Worm (Caenorhabditis elegans) whole organism, L2 larva: ENCODE data around the gene C38D9.2.

ENCODE experiments used
- nhr-10 ChIP-seq: sonication (generic microtip); optimal IDR thresholded peaks from 2 replicates; lab custom pipeline; 2017; ENCODE audit warnings: missing biosample characterization, missing genetic modification characterization
- nhr-237 ChIP-seq: fragments of 150-350 bp; optimal IDR thresholded peaks from 2 replicates; lab custom pipeline; 2014; ENCODE audit warnings: missing biosample characterization, missing genetic modification characterization
- sem-4 ChIP-seq: fragments of 150-350 bp; optimal IDR thresholded peaks from 2 replicates; lab custom pipeline; 2014; ENCODE audit warnings: missing biosample characterization, missing genetic modification reagents, missing genetic modification characterization

ce11 chrV:17616807-17617206, 49.9 kb downstream of the C38D9.2 start, which contains the start of gene Y6G8.6:
- TF ChIP-seq sem-4 (tag; lab: Kevin White, UChicago) = no peak
- TF ChIP-seq nhr-237 = no peak
- no peak for TF ChIP-seq nhr-10 (tag; lab: Kevin White, UChicago)
